Worm (Caenorhabditis elegans): ENCODE data around the gene ZK105.13.
"Not testable (repeated sequence)": the region's sequence is repeated elsewhere in the genome, so short reads cannot be mapped to it uniquely, and the experiment has no call there.

The ZK105.13 gene

ce11 chrV:7716034-7716433 lies 3.1 kb upstream of the ZK105.13 start, which contains the start of gene ZK105.12:
Gene ZK105.12, minus strand, starts transcription at chrV:7716134.
- TF ChIP-seq zag-1 (tag; optimal IDR thresholded peaks at IDR 0.05) (no peak), nhr-77 (tag; optimal IDR thresholded peaks at IDR 0.05) (no peak), nhr-237 (tag; optimal IDR thresholded peaks at IDR 0.05) (no peak), mdl-1 (tag; optimal IDR thresholded peaks at IDR 0.05) (no peak), F13H6.1 (tag; optimal IDR thresholded peaks at IDR 0.05) (no peak), lin-11 (tag; optimal IDR thresholded peaks at IDR 0.05) (no peak), ztf-11 (tag; optimal IDR thresholded peaks at IDR 0.05) (no peak), lsy-2 (tag; optimal IDR thresholded peaks at IDR 0.05) (no peak), sma-3 (GFP tag; optimal IDR thresholded peaks at IDR 0.05) (no peak), mbf-1 (tag; optimal IDR thresholded peaks at IDR 0.05) (no peak), ztf-1 (GFP tag; conservative IDR thresholded peaks at IDR 0.05) (no peak), unc-55 (GFP tag; optimal IDR thresholded peaks at IDR 0.05) (no peak), mab-5 (tag; optimal IDR thresholded peaks at IDR 0.05) (no peak), sma-9 (GFP tag; optimal IDR thresholded peaks at IDR 0.05) (no peak), sma-9 (tag; optimal IDR thresholded peaks at IDR 0.05) (no peak)

- TF ChIP-seq fos-1 (tag; optimal IDR thresholded peaks at IDR 0.05), result no peak
- no peak for TF ChIP-seq sma-3 (GFP tag; optimal IDR thresholded peaks at IDR 0.05)
- TF ChIP-seq unc-62 (GFP tag; optimal IDR thresholded peaks at IDR 0.05), result no peak
- no peak for TF ChIP-seq Y55F3AM.14 (GFP tag; optimal IDR thresholded peaks at IDR 0.05)
- no peak for TF ChIP-seq elt-1 (tag; optimal IDR thresholded peaks at IDR 0.05)
- TF ChIP-seq unc-39 (tag; optimal IDR thresholded peaks at IDR 0.05), result no peak
- TF ChIP-seq nhr-129 (tag; optimal IDR thresholded peaks at IDR 0.05), result no peak
- TF ChIP-seq mdl-1 (tag; optimal IDR thresholded peaks at IDR 0.05), result no peak
- no peak for TF ChIP-seq F13H6.1 (tag; optimal IDR thresholded peaks at IDR 0.05)
- no peak for TF ChIP-seq ceh-82 (tag; optimal IDR thresholded peaks at IDR 0.05)
- TF ChIP-seq R02D3.7 (tag; optimal IDR thresholded peaks at IDR 0.05), result no peak
- no peak for TF ChIP-seq dmd-4 (tag; optimal IDR thresholded peaks at IDR 0.05)
- no peak for TF ChIP-seq lsy-2 (tag; optimal IDR thresholded peaks at IDR 0.05)
- TF ChIP-seq blmp-1 (tag; optimal IDR thresholded peaks at IDR 0.05; ENCODE audit: insufficient read depth), result no peak
- no peak for TF ChIP-seq nhr-23 (tag; optimal IDR thresholded peaks at IDR 0.05)
- TF ChIP-seq mbf-1 (tag; optimal IDR thresholded peaks at IDR 0.05), result no peak
- no peak for TF ChIP-seq zag-1 (tag; optimal IDR thresholded peaks at IDR 0.05)
- TF ChIP-seq sma-9 (GFP tag; optimal IDR thresholded peaks at IDR 0.05), result no peak
- no peak for TF ChIP-seq sma-9 (tag; optimal IDR thresholded peaks at IDR 0.05)
- no peak for TF ChIP-seq aly-2 (tag; optimal IDR thresholded peaks at IDR 0.05)
- TF ChIP-seq lin-39 (tag; optimal IDR thresholded peaks at IDR 0.05), result no peak
Observed at ce11 chrV:7713691-7714090, 719 bp upstream of the ZK105.13 start, which contains the start of gene ZK105.1. Gene ZK105.1, plus strand, starts transcription at chrV:7713991.

- TF ChIP-seq alr-1 (tag; optimal IDR thresholded peaks at IDR 0.05) (no peak), nhr-23 (tag; optimal IDR thresholded peaks at IDR 0.05) (no peak), ztf-1 (GFP tag; conservative IDR thresholded peaks at IDR 0.05) (no peak), lin-11 (tag; optimal IDR thresholded peaks at IDR 0.05) (no peak), nhr-25 (tag; optimal IDR thresholded peaks at IDR 0.05) (no peak), Y55F3AM.14 (GFP tag; optimal IDR thresholded peaks at IDR 0.05) (no peak), lin-13 (GFP tag; optimal IDR thresholded peaks at IDR 0.05) (no peak), F13H6.1 (tag; optimal IDR thresholded peaks at IDR 0.05) (no peak), ama-1 (optimal IDR thresholded peaks at IDR 0.05) (no peak), ztf-11 (tag; optimal IDR thresholded peaks at IDR 0.05) (no peak)
Observed at ce11 chrV:7708525-7708924, 4.4 kb downstream of the ZK105.13 start, which contains the start of gene ZK105.11. Gene ZK105.11, minus strand, starts transcription at chrV:7708625.

ce11 chrV:7705316-7705715 lies 7.7 kb downstream of the ZK105.13 start, which contains the start of gene srw-3:
Gene srw-3, plus strand, starts transcription at chrV:7705616.
- TF ChIP-seq sma-9 (GFP tag; optimal IDR thresholded peaks at IDR 0.05) (no peak), sma-9 (tag; optimal IDR thresholded peaks at IDR 0.05) (no peak), crh-2 (tag; optimal IDR thresholded peaks at IDR 0.05) (no peak), blmp-1 (tag; optimal IDR thresholded peaks at IDR 0.05; ENCODE audit: insufficient read depth) (no peak)

ce11 chrV:7703536-7703935 lies 9.4 kb downstream of the ZK105.13 start, which contains the start of gene srsx-40:
Gene srsx-40, minus strand, starts transcription at chrV:7703636.
- not testable (repeated sequence) for TF ChIP-seq sma-9 (GFP tag; optimal IDR thresholded peaks at IDR 0.05); sma-9 (tag; optimal IDR thresholded peaks at IDR 0.05); egl-27 (tag; optimal IDR thresholded peaks at IDR 0.05); ztf-1 (GFP tag; conservative IDR thresholded peaks at IDR 0.05)
